Fruit fly (Drosophila melanogaster): ENCODE data around the gene CG8534.

Gene CG8534

dm6 chr3R:9771519-9771972, 41.0 kb upstream of the CG8534 start, which contains the start of gene CG9471 (continued):
- TF ChIP-seq tx (GFP tag; optimal IDR thresholded peaks at IDR 0.05), result peak; percentile 88
- TF ChIP-seq az2 (GFP tag; optimal IDR thresholded peaks at IDR 0.05), result peak; percentile 93
- TF ChIP-seq CG6254 (GFP tag; optimal IDR thresholded peaks at IDR 0.05), result peak; percentile 72
- peak; percentile 85 for TF ChIP-seq CG6683 (GFP tag; optimal IDR thresholded peaks at IDR 0.05)
- peak; percentile 37 for TF ChIP-seq BEAF-32 (GFP tag; optimal IDR thresholded peaks at IDR 0.05)
- TF ChIP-seq CG11093 (GFP tag; IDR thresholded peaks at IDR 0.05), result peak; percentile 88
- TF ChIP-seq unc-4 (GFP tag; IDR thresholded peaks at IDR 0.05; ENCODE audit: partially characterized antibody), result no peak
- TF ChIP-seq hb (GFP tag; IDR thresholded peaks at IDR 0.05; ENCODE audit: partially characterized antibody), result no peak
- TF ChIP-seq sr (GFP tag; IDR thresholded peaks at IDR 0.05), result peak; percentile 48; the same call in 1 of the 3 replicates
- peak; percentile 90 for TF ChIP-seq CG13624 (GFP tag; optimal IDR thresholded peaks at IDR 0.05)
- TF ChIP-seq CG6791 (GFP tag; IDR thresholded peaks at IDR 0.05; ENCODE audit: partially characterized antibody), result no peak
- peak; percentile 51 for TF ChIP-seq CG30020 (tag; optimal IDR thresholded peaks at IDR 0.05)
- TF ChIP-seq CkIIα-i1 (GFP tag; IDR thresholded peaks at IDR 0.05), result no peak
- TF ChIP-seq nerfin-1 (tag; optimal IDR thresholded peaks at IDR 0.05), result peak; percentile 80
- peak in 1 of 2 experiments; percentile 90 for TF ChIP-seq Eip74EF (GFP tag; optimal IDR thresholded peaks at IDR 0.05)
- TF ChIP-seq ems (GFP tag; optimal IDR thresholded peaks at IDR 0.05), result peak; percentile 85
- peak; percentile 69 for TF ChIP-seq dan (GFP tag; IDR thresholded peaks at IDR 0.05)
- TF ChIP-seq Usf (GFP tag; optimal IDR thresholded peaks at IDR 0.05), result peak; percentile 73
- peak; percentile 73 for TF ChIP-seq twi (tag; optimal IDR thresholded peaks at IDR 0.05)
- peak; percentile 92 for TF ChIP-seq nmo (GFP tag; optimal IDR thresholded peaks at IDR 0.05)
- TF ChIP-seq CG13424 (tag; optimal IDR thresholded peaks at IDR 0.05), result peak; percentile 90
- peak; percentile 89 for TF ChIP-seq CG1233 (GFP tag; optimal IDR thresholded peaks at IDR 0.05)
- TF ChIP-seq Atf-2 (GFP tag; optimal IDR thresholded peaks at IDR 0.05), result peak; percentile 82
- TF ChIP-seq hbn (GFP tag; IDR thresholded peaks at IDR 0.05; ENCODE audit: partially characterized antibody), result no peak
- TF ChIP-seq CG9876 (GFP tag; optimal IDR thresholded peaks at IDR 0.05), result peak; percentile 79
- TF ChIP-seq sens (GFP tag), result peak; percentile 98
- peak; percentile 73 to 93 for TF ChIP-seq bsh (GFP tag; optimal IDR thresholded peaks at IDR 0.05)
- peak; percentile 76 for TF ChIP-seq kah (GFP tag; optimal IDR thresholded peaks at IDR 0.05)
- peak; percentile 83 for TF ChIP-seq CG1792 (GFP tag; optimal IDR thresholded peaks at IDR 0.05)
- peak; percentile 83 for TF ChIP-seq odd (GFP tag; optimal IDR thresholded peaks at IDR 0.05)
- peak; percentile 90 for TF ChIP-seq CG7556 (GFP tag; optimal IDR thresholded peaks at IDR 0.05)
- TF ChIP-seq tna (GFP tag; IDR thresholded peaks at IDR 0.05; ENCODE audit: partially characterized antibody), result no peak
- peak; percentile 83 for TF ChIP-seq CG31224 (GFP tag; IDR thresholded peaks at IDR 0.05)
- TF ChIP-seq dysf (GFP tag; IDR thresholded peaks at IDR 0.05), result peak; percentile 94
- TF ChIP-seq run (tag; optimal IDR thresholded peaks at IDR 0.05), result peak; percentile 75
- TF ChIP-seq CG5180 (GFP tag; optimal IDR thresholded peaks at IDR 0.05), result peak; percentile 70
- peak; percentile 91 for TF ChIP-seq sug (tag; optimal IDR thresholded peaks at IDR 0.05)
- peak; percentile 86 for TF ChIP-seq CG10979 (tag; optimal IDR thresholded peaks at IDR 0.05)
- peak; percentile 87 for TF ChIP-seq CG15601 (tag; optimal IDR thresholded peaks at IDR 0.05)
- peak; percentile 64 for TF ChIP-seq MTF-1 (GFP tag; optimal IDR thresholded peaks at IDR 0.05; ENCODE audit: borderline replicate concordance)
- TF ChIP-seq CG12104 (GFP tag; optimal IDR thresholded peaks at IDR 0.05), result peak; percentile 85
- TF ChIP-seq Sox100B (GFP tag; optimal IDR thresholded peaks at IDR 0.05), result peak; percentile 85
- peak; percentile 14 for TF ChIP-seq CG8359 (GFP tag; optimal IDR thresholded peaks at IDR 0.05; ENCODE audit: borderline replicate concordance)
- TF ChIP-seq phol (tag; optimal IDR thresholded peaks at IDR 0.05), result peak; percentile 89
- peak; percentile 95 for TF ChIP-seq CG31441 (GFP tag; IDR thresholded peaks at IDR 0.05)
- peak; percentile 94 for TF ChIP-seq sob (GFP tag; IDR thresholded peaks at IDR 0.05)
- TF ChIP-seq CG7745 (tag; optimal IDR thresholded peaks at IDR 0.05), result peak; percentile 58
- TF ChIP-seq Hr3 (GFP tag; optimal IDR thresholded peaks at IDR 0.05), result peak; percentile 91
- TF ChIP-seq pb (GFP tag; optimal IDR thresholded peaks at IDR 0.05), result peak; percentile 73

All from whole organism, embryonic.